Comparison of ENCODE assay signal across 3 fruit fly cellular contexts in the genomic region with DNA sequence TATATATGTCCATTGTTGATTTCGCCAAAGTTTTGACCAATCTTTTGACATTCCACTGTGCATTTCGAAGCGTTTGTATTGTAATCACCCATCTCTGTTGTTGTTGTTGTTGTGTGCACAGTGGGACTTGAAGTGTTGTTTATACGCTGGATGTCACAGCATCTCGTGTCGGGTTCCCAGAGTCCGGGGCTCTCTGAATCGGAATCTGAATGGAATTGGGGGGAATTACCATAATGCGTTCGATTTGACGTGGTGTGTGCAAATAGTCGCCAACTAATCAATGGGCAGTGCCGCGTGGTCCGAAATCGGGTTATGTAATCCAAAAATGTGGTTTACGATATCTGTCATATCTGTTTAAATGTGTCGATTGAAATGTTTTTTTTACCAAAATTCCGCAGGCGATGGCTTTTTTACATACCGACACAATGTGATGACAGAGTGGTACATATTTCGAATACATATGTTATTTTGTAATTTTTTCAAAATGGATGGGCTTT.
TF ChIP-seq lines count a peak whose summit lies in the region.

No protein-coding gene starts in this region.

- TF ChIP-seq CTCF in whole organism, embryonic (GFP tag; optimal IDR thresholded peaks at IDR 0.05; lab: Kevin White, UChicago), result no peak

TF ChIP-seq in whole organism, embryonic, 481 proteins besides CTCF, POLR2A, EP300 and RAD21:
- 0 out of 3 replicates have a peak, but pooled peaks have one; percentile 9 for TF ChIP-seq row (GFP tag; IDR thresholded peaks at IDR 0.05; lab: Robert Waterston, UW)
- TF ChIP-seq zen (tag; optimal IDR thresholded peaks at IDR 0.05; lab: Kevin White, UChicago), result no peak
- peak; percentile 33 for TF ChIP-seq CG12769 (tag; optimal IDR thresholded peaks at IDR 0.05; lab: Kevin White, UChicago)
- TF ChIP-seq CG8478 (optimal IDR thresholded peaks at IDR 0.05; lab: Kevin White, UChicago), result no peak
- TF ChIP-seq Hr51 (GFP tag; optimal IDR thresholded peaks at IDR 0.05; lab: Kevin White, UChicago), result peak in 1 of 2 experiments; percentile 0
- 0 out of 2 replicates have a peak, but pooled peaks have one; percentile 23 for TF ChIP-seq Awh (GFP tag; IDR thresholded peaks at IDR 0.05; lab: Robert Waterston, UW)
- TF ChIP-seq chinmo (GFP tag; IDR thresholded peaks at IDR 0.05; lab: Robert Waterston, UW; ENCODE audit: partially characterized antibody), result 0 out of 4 replicates have a peak, but pooled peaks have one; percentile 6
- peak; percentile 4 for TF ChIP-seq Med (GFP tag; lab: Kevin White, UChicago)
- peak; percentile 64 for TF ChIP-seq CG4707 (GFP tag; optimal IDR thresholded peaks at IDR 0.05; lab: Kevin White, UChicago)
- TF ChIP-seq CG10979 (tag; optimal IDR thresholded peaks at IDR 0.05; lab: Kevin White, UChicago), result no peak
- TF ChIP-seq Pdp1 (GFP tag; optimal IDR thresholded peaks at IDR 0.05; lab: Kevin White, UChicago), result peak in 1 of 2 experiments; percentile 72
- TF ChIP-seq Usf (GFP tag; optimal IDR thresholded peaks at IDR 0.05; lab: Kevin White, UChicago), result no peak
- no peak for TF ChIP-seq CG15269 (tag; optimal IDR thresholded peaks at IDR 0.05; lab: Kevin White, UChicago)
- peak; percentile 60 for TF ChIP-seq sd (tag; optimal IDR thresholded peaks at IDR 0.05; lab: Kevin White, UChicago)
- TF ChIP-seq dmrt99B (tag; optimal IDR thresholded peaks at IDR 0.05; lab: Kevin White, UChicago), result peak; percentile 22
- peak; percentile 38; the same call in 1 of the 2 replicates for TF ChIP-seq vvl (GFP tag; IDR thresholded peaks at IDR 0.05; lab: Robert Waterston, UW)

TF ChIP-seq in whole organism, prepupa, 60 proteins besides CTCF, POLR2A, EP300 and RAD21:
- TF ChIP-seq svp (GFP tag; lab: Kevin White, UChicago) (peak; percentile 55), Sox15 (GFP tag; optimal IDR thresholded peaks at IDR 0.05; lab: Kevin White, UChicago) (no peak)

TF ChIP-seq in whole organism, wandering third instar larva, 38 proteins besides CTCF, POLR2A, EP300 and RAD21:
- TF ChIP-seq Rel (GFP tag; optimal IDR thresholded peaks at IDR 0.05; lab: Kevin White, UChicago), result no peak
- TF ChIP-seq Rel (tag; optimal IDR thresholded peaks at IDR 0.05; lab: Kevin White, UChicago), result peak; percentile 86
- TF ChIP-seq dmrt93B (GFP tag; optimal IDR thresholded peaks at IDR 0.05; lab: Kevin White, UChicago), result no peak
